Fruit fly (Drosophila melanogaster): ENCODE measurements around the gene mip130.

Gene mip130

DNA sequence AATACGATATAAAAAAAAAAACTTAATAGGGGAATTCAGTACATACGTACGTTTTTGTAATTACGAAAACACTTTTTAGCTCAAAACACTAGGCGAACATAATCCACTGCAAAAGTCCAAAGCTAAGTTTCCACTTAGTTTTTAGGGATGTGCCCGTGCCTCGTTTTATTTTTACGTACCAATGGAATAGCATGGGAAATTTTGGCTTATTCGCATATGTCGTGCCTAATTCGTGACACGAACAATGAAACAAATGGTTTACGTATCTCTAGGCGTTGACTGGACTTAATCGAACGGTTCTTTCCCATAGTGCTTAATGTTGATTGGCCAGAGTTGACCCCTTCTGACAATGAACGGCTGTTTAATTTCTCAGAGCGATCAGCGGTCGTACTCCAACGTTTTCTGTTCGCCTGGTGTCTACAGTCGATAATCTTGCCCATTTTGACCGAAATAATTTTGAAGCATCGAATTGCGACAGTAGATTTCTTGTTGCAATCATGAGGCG, 28.4 kb upstream of the mip130 start, which contains the start of gene CG14818 (continued):
- TF ChIP-seq ranshi (GFP tag; IDR thresholded peaks at IDR 0.05) (peak; percentile 60; the same call in 1 of the 2 replicates), BtbVII (GFP tag; optimal IDR thresholded peaks at IDR 0.05) (peak; percentile 25), Rx (GFP tag; IDR thresholded peaks at IDR 0.05) (peak; percentile 38), CG3847 (GFP tag; IDR thresholded peaks at IDR 0.05) (peak; percentile 58), tio (GFP tag; optimal IDR thresholded peaks at IDR 0.05) (no peak), CG7357 (GFP tag; IDR thresholded peaks at IDR 0.05) (peak; percentile 64; the same call in 2 of the 3 replicates), CHES-1-like (GFP tag; optimal IDR thresholded peaks at IDR 0.05) (peak; percentile 65), CG13287 (GFP tag; IDR thresholded peaks at IDR 0.05; ENCODE audit: partially characterized antibody) (peak; percentile 87), sc (optimal IDR thresholded peaks at IDR 0.05) (no peak), sc (GFP tag; optimal IDR thresholded peaks at IDR 0.05) (no peak), CG14441 (GFP tag; IDR thresholded peaks at IDR 0.05) (peak; percentile 74), prd (optimal IDR thresholded peaks at IDR 0.05) (no peak), prd (GFP tag; IDR thresholded peaks at IDR 0.05) (peak; percentile 73; the same call in 2 of the 3 replicates), CG30020 (tag; optimal IDR thresholded peaks at IDR 0.05) (no peak), Ravus (GFP tag; IDR thresholded peaks at IDR 0.05) (no peak; the same call in 1 of the 2 replicates), CG2875 (GFP tag; optimal IDR thresholded peaks at IDR 0.05) (no peak), en (GFP tag; optimal IDR thresholded peaks at IDR 0.05) (no peak), esg (GFP tag; conservative IDR thresholded peaks at IDR 0.05) (peak; percentile 31; the same call in 1 of the 2 replicates), cas (GFP tag; IDR thresholded peaks at IDR 0.05) (peak; percentile 51; the same call in 1 of the 2 replicates), Ets65A (GFP tag) (peak; percentile 97), CG1602 (GFP tag; optimal IDR thresholded peaks at IDR 0.05) (peak; percentile 59), tgo (GFP tag; IDR thresholded peaks at IDR 0.05) (peak; percentile 58; the same call in 2 of the 3 replicates), CG2678 (tag; optimal IDR thresholded peaks at IDR 0.05) (peak; percentile 72), Blimp-1 (GFP tag; optimal IDR thresholded peaks at IDR 0.05) (no peak), HLH4C (GFP tag; IDR thresholded peaks at IDR 0.05; ENCODE audit: partially characterized antibody) (peak; percentile 80), CG10462 (GFP tag; optimal IDR thresholded peaks at IDR 0.05) (peak; percentile 14), CG6854 (GFP tag; optimal IDR thresholded peaks at IDR 0.05) (no peak), CG13624 (GFP tag; optimal IDR thresholded peaks at IDR 0.05) (peak; percentile 47), ftz-f1 (GFP tag; optimal IDR thresholded peaks at IDR 0.05) (no peak), CG8478 (optimal IDR thresholded peaks at IDR 0.05) (no peak), B-H2 (GFP tag; optimal IDR thresholded peaks at IDR 0.05) (peak; percentile 60), CG12104 (GFP tag; optimal IDR thresholded peaks at IDR 0.05) (no peak), gfzf (GFP tag; optimal IDR thresholded peaks at IDR 0.05) (peak; percentile 1), al (GFP tag; IDR thresholded peaks at IDR 0.05) (peak; percentile 60; the same call in 1 of the 2 replicates), shn (GFP tag; optimal IDR thresholded peaks at IDR 0.05) (peak; percentile 62), zfh2 (GFP tag; optimal IDR thresholded peaks at IDR 0.05) (peak; percentile 72), NK7.1 (GFP tag; optimal IDR thresholded peaks at IDR 0.05) (peak; percentile 27), grn (GFP tag; optimal IDR thresholded peaks at IDR 0.05) (no peak), CG42726 (GFP tag; IDR thresholded peaks at IDR 0.05; ENCODE audit: partially characterized antibody) (no peak; the same call in 1 of the 2 replicates), CG8290 (GFP tag; optimal IDR thresholded peaks at IDR 0.05) (peak; percentile 67), CG8290 (tag; optimal IDR thresholded peaks at IDR 0.05) (peak in 1 of 2 experiments; percentile 86), CG17829 (tag; optimal IDR thresholded peaks at IDR 0.05) (peak; percentile 31), tna (GFP tag; IDR thresholded peaks at IDR 0.05; ENCODE audit: partially characterized antibody) (peak; percentile 53; the same call in 1 of the 2 replicates), Atf3 (GFP tag; optimal IDR thresholded peaks at IDR 0.05) (peak; percentile 46), CG7839 (tag; optimal IDR thresholded peaks at IDR 0.05) (peak; percentile 66), CG3163 (GFP tag; optimal IDR thresholded peaks at IDR 0.05) (peak; percentile 31), odd (GFP tag; optimal IDR thresholded peaks at IDR 0.05) (no peak), Kr (GFP tag; optimal IDR thresholded peaks at IDR 0.05) (no peak), inv (GFP tag; IDR thresholded peaks at IDR 0.05; ENCODE audit: partially characterized antibody) (peak; percentile 81), Mes4 (GFP tag; optimal IDR thresholded peaks at IDR 0.05) (peak; percentile 4), Hmx (GFP tag; optimal IDR thresholded peaks at IDR 0.05) (no peak), Usf (GFP tag; optimal IDR thresholded peaks at IDR 0.05) (peak; percentile 9)
